In genomic region chrV:1621494-1621893, ce11 we compare ENCODE assay signal across 1 worm cellular context.
TF ChIP-seq lines count a peak whose summit lies in the region.

Gene nhr-117, minus strand, starts transcription at chrV:1621520.

TF ChIP-seq in whole organism, L1 larva, 84 proteins besides CTCF, POLR2A, EP300 and RAD21 (continued from another document):
- peak; percentile 40 for TF ChIP-seq skn-1 (tag; optimal IDR thresholded peaks at IDR 0.05; lab: Kevin White, UChicago)
- no peak for TF ChIP-seq rnt-1 (tag; optimal IDR thresholded peaks at IDR 0.05; lab: Kevin White, UChicago)
- TF ChIP-seq ztf-4 (tag; optimal IDR thresholded peaks at IDR 0.05; lab: Kevin White, UChicago) = no peak
- TF ChIP-seq tlp-1 (tag; optimal IDR thresholded peaks at IDR 0.05; lab: Kevin White, UChicago) = no peak
- no peak for TF ChIP-seq fkh-4 (tag; optimal IDR thresholded peaks at IDR 0.05; lab: Kevin White, UChicago; ENCODE audit: borderline replicate concordance)
- peak; percentile 67 for TF ChIP-seq zip-4 (GFP tag; optimal IDR thresholded peaks at IDR 0.05; lab: Kevin White, UChicago)
- peak in 1 of 2 experiments; percentile 1 for TF ChIP-seq lsy-2 (tag; optimal IDR thresholded peaks at IDR 0.05; lab: Kevin White, UChicago)
TF ChIP-seq in whole organism, L1 larva: peak in this region for 7.
